Worm (Caenorhabditis elegans) whole organism, L4/young adult: ENCODE data around the gene unc-53.

ENCODE experiments used
- W03F9.2 ChIP-seq: fragments of 150-350 bp; optimal IDR thresholded peaks from 2 replicates; lab custom pipeline; 2014; ENCODE audit warnings: missing biosample characterization, missing genetic modification characterization
- dao-5 ChIP-seq: sonication (generic microtip); optimal IDR thresholded peaks from 2 replicates; lab custom pipeline; 2016; ENCODE audit warnings: missing genotype, missing genetic modification characterization, moderate library complexity, missing compliant biosample characterization
- him-1 ChIP-seq: sonication (generic microtip); optimal IDR thresholded peaks from 2 replicates; lab custom pipeline; 2016; ENCODE audit warnings: missing genotype, missing genetic modification reagents, missing genetic modification characterization, missing compliant biosample characterization

- TF ChIP-seq dao-5 (tag; lab: Kevin White, UChicago) (no peak), him-1 (tag; lab: Kevin White, UChicago) (no peak), W03F9.2 (no peak)
These were observed 21.9 kb upstream of the unc-53 start, which contains the start of gene glb-4 for ce11 chrII:11111107-11111506.
